Worm (Caenorhabditis elegans): ENCODE data around the gene F36G9.13.
A peak's percentile ranks its signal among the peaks of the same experiment; 100 is the strongest.

The F36G9.13 gene

DNA sequence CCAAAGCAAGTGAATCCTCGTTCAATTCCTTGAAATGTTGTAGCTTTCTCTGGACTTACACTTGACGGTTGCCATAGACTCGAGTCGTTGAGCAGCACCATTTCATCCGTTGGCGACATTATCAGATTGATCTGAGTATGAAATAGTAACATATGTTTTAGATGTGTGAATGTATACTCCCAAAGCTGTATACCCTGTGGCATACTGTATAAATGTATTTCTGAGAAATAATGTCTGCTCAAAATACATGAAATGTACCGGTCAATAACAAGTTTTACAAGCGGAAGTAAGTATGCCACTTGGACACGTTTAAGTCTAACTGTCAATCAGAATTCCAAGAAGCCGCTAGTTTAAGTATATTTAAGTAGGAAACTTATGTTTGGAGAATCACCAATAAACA, 26.5 kb downstream of the F36G9.13 start, which contains the start of gene str-233:
Gene str-233, minus strand, starts transcription at position 101 of the 400 bp plus-strand sequence.
- no peak for TF ChIP-seq skn-1 (tag; optimal IDR thresholded peaks at IDR 0.05)
- no peak for TF ChIP-seq pqm-1 (tag; optimal IDR thresholded peaks at IDR 0.05)
- TF ChIP-seq tbx-2 (tag; optimal IDR thresholded peaks at IDR 0.05), result no peak
- TF ChIP-seq rnt-1 (tag; optimal IDR thresholded peaks at IDR 0.05), result no peak
- no peak for TF ChIP-seq lin-39 (tag; optimal IDR thresholded peaks at IDR 0.05)
- no peak for TF ChIP-seq fkh-10 (GFP tag; optimal IDR thresholded peaks at IDR 0.05)
- no peak for TF ChIP-seq fkh-8 (tag; optimal IDR thresholded peaks at IDR 0.05)
- no peak for TF ChIP-seq unc-98 (GFP tag; IDR thresholded peaks at IDR 0.05)
- TF ChIP-seq elt-2 (tag; optimal IDR thresholded peaks at IDR 0.05), result no peak
- no peak for TF ChIP-seq vab-15 (tag; optimal IDR thresholded peaks at IDR 0.05)
- no peak for TF ChIP-seq sptf-1 (tag; optimal IDR thresholded peaks at IDR 0.05)
- no peak for TF ChIP-seq unc-30 (tag; optimal IDR thresholded peaks at IDR 0.05)
- TF ChIP-seq nhr-20 (tag; optimal IDR thresholded peaks at IDR 0.05), result no peak
- TF ChIP-seq ceh-90 (tag; optimal IDR thresholded peaks at IDR 0.05), result no peak
- TF ChIP-seq pag-3 (tag; optimal IDR thresholded peaks at IDR 0.05; ENCODE audit: borderline replicate concordance, insufficient read depth), result no peak
- no peak for TF ChIP-seq nhr-237 (tag; optimal IDR thresholded peaks at IDR 0.05)

DNA sequence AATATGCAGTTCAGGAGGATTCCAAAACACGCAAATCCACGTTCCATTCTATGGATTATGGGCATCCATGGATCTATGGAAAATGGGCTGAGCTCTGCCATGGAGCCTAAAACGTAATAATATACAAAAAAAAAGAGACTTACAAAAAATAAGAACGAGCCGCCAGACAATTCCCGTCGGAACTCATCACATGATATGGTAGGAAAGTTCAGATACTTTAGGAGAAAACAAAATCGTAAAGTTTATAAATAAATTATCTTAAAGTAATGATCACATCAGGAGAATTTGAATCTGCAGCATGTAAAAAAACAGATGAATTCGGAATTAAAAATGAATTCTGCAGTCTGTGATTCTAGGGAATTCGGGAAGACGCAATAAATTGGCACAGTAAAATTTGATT, 32.6 kb downstream of the F36G9.13 start, which contains the start of gene str-232:
Gene str-232, minus strand, starts transcription at position 101 of the 400 bp plus-strand sequence.
- TF ChIP-seq skn-1 (tag; optimal IDR thresholded peaks at IDR 0.05), result no peak
- TF ChIP-seq lin-13 (GFP tag; optimal IDR thresholded peaks at IDR 0.05), result no peak
- TF ChIP-seq ceh-8 (GFP tag; optimal IDR thresholded peaks at IDR 0.05), result no peak
- no peak for TF ChIP-seq ceh-82 (tag; optimal IDR thresholded peaks at IDR 0.05)
- TF ChIP-seq F16B12.6 (tag; optimal IDR thresholded peaks at IDR 0.05), result no peak

DNA sequence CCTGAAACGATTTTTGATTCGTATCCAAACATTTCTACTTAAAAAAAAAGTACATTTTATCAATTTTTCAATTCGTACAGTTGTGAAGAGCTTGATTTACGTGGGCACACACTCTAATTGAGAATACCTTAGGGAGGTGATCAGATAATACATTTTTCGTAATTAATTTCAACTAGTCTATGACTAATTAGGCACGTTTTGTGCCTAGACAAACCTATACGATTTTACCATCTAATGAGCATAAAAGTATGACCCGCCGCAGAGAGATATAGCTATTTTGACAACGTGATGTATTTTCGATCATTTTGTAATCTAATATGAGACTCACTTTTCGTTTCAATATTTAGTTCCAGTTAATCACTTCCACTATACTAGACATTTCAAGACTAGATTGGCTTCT, 33.9 kb downstream of the F36G9.13 start:
- TF ChIP-seq ceh-8 (GFP tag; optimal IDR thresholded peaks at IDR 0.05) (peak; percentile 66), nhr-90 (tag; optimal IDR thresholded peaks at IDR 0.05; ENCODE audit: poor library complexity) (no peak), fkh-8 (tag; optimal IDR thresholded peaks at IDR 0.05) (no peak)

DNA sequence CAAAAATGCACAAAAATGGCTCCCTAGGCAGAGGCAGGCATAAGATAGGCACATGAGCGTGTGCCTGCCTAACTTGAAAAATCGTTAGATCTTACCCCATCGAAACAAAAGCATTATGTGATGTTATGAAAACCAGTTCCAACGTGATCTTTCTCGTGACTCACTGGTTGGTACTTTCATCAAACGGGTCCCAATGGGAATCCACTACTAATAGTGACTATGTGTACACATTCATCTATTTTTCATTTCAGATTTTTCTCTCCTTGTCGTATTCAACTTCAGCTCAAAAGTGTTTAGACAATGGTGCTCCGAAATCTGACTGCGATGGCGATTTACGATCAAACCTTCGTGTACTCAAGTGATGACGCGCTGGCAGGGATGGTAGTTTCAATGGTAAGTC, 34.6 kb downstream of the F36G9.13 start, which contains the start of gene srx-43:
Gene srx-43, plus strand, starts transcription at position 301 of the 400 bp plus-strand sequence.
- TF ChIP-seq alr-1 (tag; optimal IDR thresholded peaks at IDR 0.05; ENCODE audit: borderline replicate concordance) (no peak), ceh-82 (tag; optimal IDR thresholded peaks at IDR 0.05) (no peak), C16A3.4 (tag; optimal IDR thresholded peaks at IDR 0.05) (no peak), mef-2 (tag; optimal IDR thresholded peaks at IDR 0.05) (no peak), zip-4 (GFP tag; optimal IDR thresholded peaks at IDR 0.05) (no peak), nhr-20 (tag; optimal IDR thresholded peaks at IDR 0.05) (no peak), F16B12.6 (tag; optimal IDR thresholded peaks at IDR 0.05) (no peak), ceh-88 (GFP tag; IDR thresholded peaks at IDR 0.05) (no peak), grh-1 (GFP tag; IDR thresholded peaks at IDR 0.05) (no peak), nhr-84 (tag; optimal IDR thresholded peaks at IDR 0.05) (no peak), hlh-17 (GFP tag; optimal IDR thresholded peaks at IDR 0.05; ENCODE audit: borderline replicate concordance) (no peak), ets-5 (GFP tag; IDR thresholded peaks at IDR 0.05) (no peak), unc-30 (tag; optimal IDR thresholded peaks at IDR 0.05) (no peak), ceh-8 (GFP tag; optimal IDR thresholded peaks at IDR 0.05) (no peak), lin-15B (tag; optimal IDR thresholded peaks at IDR 0.05) (no peak), mdl-1 (tag; optimal IDR thresholded peaks at IDR 0.05) (no peak)

DNA sequence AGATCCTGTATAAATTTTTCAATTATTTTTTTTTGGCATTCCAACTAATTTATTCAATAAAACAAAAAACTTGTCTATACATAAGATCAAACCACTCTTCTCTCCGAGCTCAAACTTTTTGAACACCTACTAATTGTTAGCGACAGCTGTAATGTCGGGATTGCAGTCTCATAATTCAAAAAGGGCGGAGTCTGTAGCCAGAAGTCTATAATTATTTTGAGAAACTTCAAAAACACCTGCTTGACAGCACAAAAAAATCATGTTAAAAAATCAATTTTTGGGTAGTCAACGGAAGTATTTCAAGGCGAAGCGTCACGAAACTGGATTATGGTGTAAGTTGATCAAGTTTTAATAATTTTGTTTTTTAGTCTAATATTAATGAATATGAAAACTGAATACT, 36.9 kb downstream of the F36G9.13 start, which contains the start of gene srx-44:
Gene srx-44, plus strand, starts transcription at position 301 of the 400 bp plus-strand sequence.
- TF ChIP-seq elt-2 (tag; optimal IDR thresholded peaks at IDR 0.05), result no peak
- no peak for TF ChIP-seq lir-3 (tag; optimal IDR thresholded peaks at IDR 0.05; ENCODE audit: poor library complexity)
- no peak for TF ChIP-seq sox-4 (tag; optimal IDR thresholded peaks at IDR 0.05)
- no peak for TF ChIP-seq nhr-237 (tag; optimal IDR thresholded peaks at IDR 0.05)
- TF ChIP-seq Y116A8C.19 (tag; optimal IDR thresholded peaks at IDR 0.05; ENCODE audit: borderline replicate concordance), result no peak

All from whole organism, L1 larva.